Worm (Caenorhabditis elegans): ENCODE data around the gene gid-7.

Gene gid-7

ce11 chrV:3724772-3725171, 32.1 kb downstream of the gid-7 start, which contains the start of gene str-30:
str-30 (plus strand) TSS chrV:3725072.
- TF ChIP-seq ZK546.5 (tag; optimal IDR thresholded peaks at IDR 0.05) (no peak), ama-1 (optimal IDR thresholded peaks at IDR 0.05) (no peak), F13H6.1 (tag; optimal IDR thresholded peaks at IDR 0.05) (no peak), nhr-12 (tag; optimal IDR thresholded peaks at IDR 0.05) (no peak)

- no peak for TF ChIP-seq sem-4 (tag; optimal IDR thresholded peaks at IDR 0.05)
- TF ChIP-seq nhr-23 (tag; optimal IDR thresholded peaks at IDR 0.05) = no peak
- TF ChIP-seq skn-1 (tag; optimal IDR thresholded peaks at IDR 0.05) = no peak
- no peak for TF ChIP-seq unc-62 (GFP tag; optimal IDR thresholded peaks at IDR 0.05)
- no peak for TF ChIP-seq mbf-1 (tag; optimal IDR thresholded peaks at IDR 0.05)
- no peak for TF ChIP-seq nhr-21 (tag; optimal IDR thresholded peaks at IDR 0.05)
- no peak for TF ChIP-seq sma-3 (GFP tag; optimal IDR thresholded peaks at IDR 0.05)
- no peak for TF ChIP-seq crh-2 (tag; optimal IDR thresholded peaks at IDR 0.05)
- no peak for TF ChIP-seq nhr-12 (tag; optimal IDR thresholded peaks at IDR 0.05)
- no peak for TF ChIP-seq lin-39 (tag; optimal IDR thresholded peaks at IDR 0.05)
- TF ChIP-seq mdl-1 (tag; optimal IDR thresholded peaks at IDR 0.05) = no peak
- no peak for TF ChIP-seq alr-1 (tag; optimal IDR thresholded peaks at IDR 0.05)
- TF ChIP-seq egl-27 (tag; optimal IDR thresholded peaks at IDR 0.05) = no peak
Measured at ce11 chrV:3718507-3718906, 38.4 kb downstream of the gid-7 start.

ce11 chrV:3717751-3718150, 39.1 kb downstream of the gid-7 start:
- TF ChIP-seq mdl-1 (tag; optimal IDR thresholded peaks at IDR 0.05) (peak; percentile 29 to 44), nhr-237 (tag; optimal IDR thresholded peaks at IDR 0.05) (no peak), aly-2 (tag; optimal IDR thresholded peaks at IDR 0.05) (no peak), lin-13 (GFP tag; optimal IDR thresholded peaks at IDR 0.05) (peak; percentile 31), unc-39 (tag; optimal IDR thresholded peaks at IDR 0.05) (no peak), ZK546.5 (tag; optimal IDR thresholded peaks at IDR 0.05) (no peak), lin-11 (tag; optimal IDR thresholded peaks at IDR 0.05) (peak; percentile 38), blmp-1 (tag; optimal IDR thresholded peaks at IDR 0.05; ENCODE audit: insufficient read depth) (no peak), F13H6.1 (tag; optimal IDR thresholded peaks at IDR 0.05) (peak; percentile 43), sem-4 (tag; optimal IDR thresholded peaks at IDR 0.05) (peak; percentile 3), peb-1 (tag; optimal IDR thresholded peaks at IDR 0.05) (no peak), nhr-23 (tag; optimal IDR thresholded peaks at IDR 0.05) (no peak), nhr-21 (tag; optimal IDR thresholded peaks at IDR 0.05) (peak; percentile 10), nhr-129 (tag; optimal IDR thresholded peaks at IDR 0.05) (peak; percentile 69), elt-3 (tag; optimal IDR thresholded peaks at IDR 0.05) (no peak), alr-1 (tag; optimal IDR thresholded peaks at IDR 0.05) (no peak), lsy-2 (tag; optimal IDR thresholded peaks at IDR 0.05) (peak in 1 of 2 experiments; percentile 72), crh-2 (tag; optimal IDR thresholded peaks at IDR 0.05) (peak; percentile 39), R02D3.7 (tag; optimal IDR thresholded peaks at IDR 0.05) (no peak), fos-1 (tag; optimal IDR thresholded peaks at IDR 0.05) (peak; percentile 2), ztf-1 (GFP tag; conservative IDR thresholded peaks at IDR 0.05) (no peak), mab-5 (tag; optimal IDR thresholded peaks at IDR 0.05) (no peak), ama-1 (optimal IDR thresholded peaks at IDR 0.05) (peak; percentile 37), sma-9 (GFP tag; optimal IDR thresholded peaks at IDR 0.05) (peak; percentile 30), sma-9 (tag; optimal IDR thresholded peaks at IDR 0.05) (no peak), nhr-10 (tag; optimal IDR thresholded peaks at IDR 0.05) (no peak), nhr-6 (tag; optimal IDR thresholded peaks at IDR 0.05) (peak; percentile 44), dmd-4 (tag; optimal IDR thresholded peaks at IDR 0.05) (no peak), nhr-12 (tag; optimal IDR thresholded peaks at IDR 0.05) (no peak), C34F6.9 (tag; optimal IDR thresholded peaks at IDR 0.05) (peak; percentile 69), Y55F3AM.14 (GFP tag; optimal IDR thresholded peaks at IDR 0.05) (no peak), sma-3 (GFP tag; optimal IDR thresholded peaks at IDR 0.05) (no peak), ceh-16 (tag; optimal IDR thresholded peaks at IDR 0.05) (no peak), nhr-25 (tag; optimal IDR thresholded peaks at IDR 0.05) (no peak), unc-62 (GFP tag; optimal IDR thresholded peaks at IDR 0.05) (no peak), zag-1 (tag; optimal IDR thresholded peaks at IDR 0.05) (peak; percentile 61), unc-55 (GFP tag; optimal IDR thresholded peaks at IDR 0.05) (peak; percentile 58), egl-27 (tag; optimal IDR thresholded peaks at IDR 0.05) (peak; percentile 32), snpc-4 (tag; optimal IDR thresholded peaks at IDR 0.05) (no peak), ceh-82 (tag; optimal IDR thresholded peaks at IDR 0.05) (no peak)

Measured in whole organism, L2 larva.